Fruit fly (Drosophila melanogaster) whole organism, embryonic: ENCODE measurements around the gene Pis.

Source experiments
- ATbp ChIP-seq: fragments of 200-800 bp; sonication (Bioruptor generic); optimal IDR thresholded peaks from 2 replicates; lab custom pipeline; 2017; ENCODE audit warnings: missing biosample characterization, mild to moderate bottlenecking, missing genetic modification characterization, missing genetic modification reagents
- Aef1 ChIP-seq: fragments of 200-800 bp; sonication (Bioruptor generic); IDR thresholded peaks from 3 replicates; pipeline ENCODE4 v1.3.6; 2022; ENCODE audit warnings: missing biosample characterization, missing genetic modification characterization
- B-H2 ChIP-seq: fragments of 200-800 bp; sonication (Bioruptor generic); optimal IDR thresholded peaks from 2 replicates; lab custom pipeline; 2018; ENCODE audit warnings: missing biosample characterization, mild to moderate bottlenecking, missing genetic modification characterization
- CG1024 ChIP-seq: fragments of 200-800 bp; sonication (Bioruptor generic); IDR thresholded peaks from 2 replicates; pipeline ENCODE4 v1.3.6; 2022; ENCODE audit warnings: missing biosample characterization, missing genetic modification characterization
- CG10321 ChIP-seq: fragments of 200-800 bp; sonication (Bioruptor generic); IDR thresholded peaks from 2 replicates; pipeline ENCODE4 v1.3.6; 2022; ENCODE audit warnings: missing biosample characterization, missing genetic modification characterization
- CG10366 ChIP-seq: fragments of 200-800 bp; sonication (Bioruptor generic); IDR thresholded peaks from 2 replicates; pipeline ENCODE4 v1.3.6; 2022; ENCODE audit warnings: missing biosample characterization, missing genetic modification characterization
- CG11723 ChIP-seq: fragments of 200-800 bp; sonication (Bioruptor generic); optimal IDR thresholded peaks from 2 replicates; lab custom pipeline; 2017; ENCODE audit warnings: missing biosample characterization, mild to moderate bottlenecking, missing genetic modification characterization
- CG17361 ChIP-seq: fragments of 200-800 bp; sonication (Bioruptor generic); IDR thresholded peaks from 3 replicates; pipeline ENCODE4 v1.3.6; 2022; ENCODE audit warnings: missing biosample characterization, missing genetic modification characterization
- CG17568 ChIP-seq: fragments of 200-800 bp; sonication (Bioruptor generic); optimal IDR thresholded peaks from 2 replicates; lab custom pipeline; 2018; ENCODE audit warnings: missing biosample characterization, mild to moderate bottlenecking, missing genetic modification characterization, moderate library complexity
- CG17612 ChIP-seq: fragments of 200-800 bp; sonication (Bioruptor generic); IDR thresholded peaks from 2 replicates; pipeline ENCODE4 v1.3.6; 2022; ENCODE audit warnings: missing biosample characterization, missing genetic modification characterization
- CG17912 ChIP-seq: fragments of 200-800 bp; sonication (Bioruptor generic); optimal IDR thresholded peaks from 2 replicates; lab custom pipeline; 2018; ENCODE audit warnings: missing biosample characterization, mild to moderate bottlenecking, missing genetic modification characterization
- CG1792 ChIP-seq: fragments of 200-800 bp; sonication (Bioruptor generic); optimal IDR thresholded peaks from 2 replicates; lab custom pipeline; 2016; ENCODE audit warnings: missing biosample characterization, missing genetic modification characterization
- CG2889 ChIP-seq: fragments of 200-800 bp; sonication (Bioruptor generic); IDR thresholded peaks from 3 replicates; pipeline ENCODE4 v1.3.6; 2022; ENCODE audit warnings: missing biosample characterization, missing genetic modification characterization
- CG32767 ChIP-seq: fragments of 200-800 bp; sonication (Bioruptor generic); IDR thresholded peaks from 2 replicates; pipeline ENCODE4 v1.3.6; 2022; ENCODE audit warnings: missing biosample characterization, missing genetic modification characterization
- CG3281 ChIP-seq: fragments of 200-800 bp; sonication (Bioruptor generic); optimal IDR thresholded peaks from 3 replicates; lab custom pipeline; 2017; ENCODE audit warnings: missing biosample characterization, mild to moderate bottlenecking, missing genetic modification characterization
- CG33557 ChIP-seq: fragments of 200-800 bp; sonication (Bioruptor generic); optimal IDR thresholded peaks from 2 replicates; lab custom pipeline; 2019; ENCODE audit warnings: missing biosample characterization, mild to moderate bottlenecking, missing genetic modification characterization, moderate library complexity
- CG43689 ChIP-seq: fragments of 200-800 bp; sonication (Bioruptor generic); IDR thresholded peaks from 2 replicates; pipeline ENCODE4 v1.3.6; 2022; ENCODE audit warnings: missing biosample characterization, missing genetic modification characterization
- CG4424 ChIP-seq: fragments of 200-800 bp; sonication (Bioruptor generic); optimal IDR thresholded peaks from 3 replicates; lab custom pipeline; 2016; ENCODE audit warnings: missing biosample characterization, missing genetic modification characterization
- CG6683 ChIP-seq: fragments of 200-800 bp; sonication (Bioruptor generic); optimal IDR thresholded peaks from 2 replicates; lab custom pipeline; 2017; ENCODE audit warnings: missing biosample characterization, mild to moderate bottlenecking, missing genetic modification characterization, missing genetic modification reagents
- CG6854 ChIP-seq: fragments of 200-800 bp; sonication (Bioruptor generic); optimal IDR thresholded peaks from 3 replicates; lab custom pipeline; 2017; ENCODE audit warnings: missing biosample characterization, mild to moderate bottlenecking, missing genetic modification characterization
- CG8290 ChIP-seq, 3 experiments: fragments of 200-800 bp; sonication (Bioruptor generic); optimal IDR thresholded peaks; 2 replicates each; lab custom pipeline; 2016 to 2019; ENCODE audit warnings: missing biosample characterization in 3 of 3, missing genetic modification characterization in 3 of 3, mild to moderate bottlenecking in 2 of 3, moderate library complexity in 1 of 3
- H2.0 ChIP-seq: fragments of 200-800 bp; sonication (Bioruptor generic); IDR thresholded peaks from 2 replicates; pipeline ENCODE4 v1.3.6; 2022; ENCODE audit warnings: missing biosample characterization, missing genetic modification characterization
- Hr78 ChIP-seq, 2 experiments: fragments of 200-800 bp in 1 of 2; fragments of >200 bp in 1 of 2; sonication (Bioruptor generic) in 1 of 2; optimal IDR thresholded peaks; 2 replicates each; lab custom pipeline; 2017 to 2019; ENCODE audit warnings: missing biosample characterization in 2 of 2, missing genetic modification characterization in 2 of 2, mild to moderate bottlenecking in 1 of 2, moderate library complexity in 1 of 2
- MBD-R2 ChIP-seq: fragments of 200-800 bp; sonication (Bioruptor generic); IDR thresholded peaks from 2 replicates; pipeline ENCODE4 v1.3.6; 2022; ENCODE audit warnings: missing biosample characterization, missing genetic modification characterization
- Med ChIP-seq: fragments of 200-800 bp; sonication (Bioruptor generic); peaks from one replicate; lab custom pipeline; 2016; ENCODE audit warnings: missing biosample characterization, missing genetic modification characterization, mild to moderate bottlenecking, inconsistent platforms, moderate library complexity
- NC2β ChIP-seq: fragments of 200-800 bp; sonication (Bioruptor generic); optimal IDR thresholded peaks from 2 replicates; lab custom pipeline; 2016; ENCODE audit warnings: missing biosample characterization, missing genetic modification characterization
- NK7.1 ChIP-seq: fragments of 200-800 bp; sonication (Bioruptor generic); optimal IDR thresholded peaks from 3 replicates; lab custom pipeline; 2016; ENCODE audit warnings: missing biosample characterization, missing genetic modification characterization
- Neu2 ChIP-seq: fragments of 200-800 bp; sonication (Bioruptor generic); optimal IDR thresholded peaks from 3 replicates; lab custom pipeline; 2016; ENCODE audit warnings: missing biosample characterization, missing genetic modification characterization, borderline replicate concordance
- Opbp ChIP-seq: fragments of 200-800 bp; sonication (Bioruptor generic); IDR thresholded peaks from 3 replicates; pipeline ENCODE4 v1.3.6; 2022; ENCODE audit warnings: missing biosample characterization, missing genetic modification characterization; ENCODE audit not compliant: partially characterized antibody
- PHDP ChIP-seq: fragments of 200-800 bp; sonication (Bioruptor generic); optimal IDR thresholded peaks from 3 replicates; lab custom pipeline; 2018; ENCODE audit warnings: missing biosample characterization, mild to moderate bottlenecking, missing genetic modification characterization, moderate library complexity
- Rfx ChIP-seq: fragments of 200-800 bp; sonication (Bioruptor generic); IDR thresholded peaks from 2 replicates; pipeline ENCODE4 v1.3.6; 2022; ENCODE audit warnings: missing biosample characterization, missing genetic modification characterization
- Xrp1 ChIP-seq: fragments of 200-800 bp; sonication (Bioruptor generic); IDR thresholded peaks from 2 replicates; pipeline ENCODE4 v1.3.6; 2022; ENCODE audit warnings: missing biosample characterization, missing genetic modification characterization
- al ChIP-seq: fragments of 200-800 bp; sonication (Bioruptor generic); IDR thresholded peaks from 2 replicates; pipeline ENCODE4 v1.3.6; 2022; ENCODE audit warnings: missing biosample characterization, missing genetic modification characterization
- aop ChIP-seq: fragments of 200-800 bp; sonication (Bioruptor generic); IDR thresholded peaks from 2 replicates; pipeline ENCODE4 v1.3.6; 2022; ENCODE audit warnings: missing biosample characterization, missing genetic modification characterization
- cato ChIP-seq: fragments of 200-800 bp; sonication (Bioruptor generic); optimal IDR thresholded peaks from 2 replicates; lab custom pipeline; 2016; ENCODE audit warnings: missing biosample characterization, missing genetic modification characterization, borderline replicate concordance
- caup ChIP-seq: fragments of 200-800 bp; sonication (Bioruptor generic); optimal IDR thresholded peaks from 3 replicates; lab custom pipeline; 2017; ENCODE audit warnings: missing biosample characterization, mild to moderate bottlenecking, missing genetic modification characterization, moderate library complexity; ENCODE audit not compliant: severe bottlenecking
- crp ChIP-seq, 2 experiments: fragments of 200-800 bp; sonication (Bioruptor generic); optimal IDR thresholded peaks; 2 replicates in 1 of 2; 3 replicates in 1 of 2; lab custom pipeline; 2017; ENCODE audit warnings: missing biosample characterization in 2 of 2, missing genetic modification characterization in 2 of 2, mild to moderate bottlenecking in 1 of 2, moderate library complexity in 1 of 2
- dati ChIP-seq: fragments of 200-800 bp; sonication (Bioruptor generic); IDR thresholded peaks from 2 replicates; pipeline ENCODE4 v1.3.6; 2022; ENCODE audit warnings: missing biosample characterization, missing genetic modification characterization
- eve ChIP-seq, 2 experiments: fragments of >200 bp; optimal IDR thresholded peaks; 2 replicates each; lab custom pipeline; 2017; ENCODE audit warnings: missing biosample characterization in 2 of 2, missing genetic modification characterization in 2 of 2
- fru ChIP-seq: fragments of >200 bp; optimal IDR thresholded peaks from 2 replicates; lab custom pipeline; 2017
- gcm ChIP-seq: fragments of 200-800 bp; sonication (Bioruptor generic); optimal IDR thresholded peaks from 2 replicates; lab custom pipeline; 2019; ENCODE audit warnings: missing biosample characterization, mild to moderate bottlenecking, missing genetic modification characterization, moderate library complexity
- gcm2 ChIP-seq: fragments of 200-800 bp; sonication (Bioruptor generic); optimal IDR thresholded peaks from 2 replicates; lab custom pipeline; 2016; ENCODE audit warnings: missing biosample characterization, missing genetic modification characterization
- gfzf ChIP-seq: fragments of 200-800 bp; sonication (Bioruptor generic); optimal IDR thresholded peaks from 2 replicates; lab custom pipeline; 2016; ENCODE audit warnings: missing biosample characterization, mild to moderate bottlenecking, missing genetic modification characterization, moderate library complexity
- kni ChIP-seq: fragments of 200-800 bp; sonication (Bioruptor generic); optimal IDR thresholded peaks from 3 replicates; lab custom pipeline; 2017; ENCODE audit warnings: mild to moderate bottlenecking, missing biosample characterization, missing genetic modification reagents, missing genetic modification characterization
- pfk ChIP-seq: fragments of 200-800 bp; sonication (Bioruptor generic); optimal IDR thresholded peaks from 2 replicates; lab custom pipeline; 2018; ENCODE audit warnings: missing biosample characterization, mild to moderate bottlenecking, missing genetic modification characterization, moderate library complexity
- sima ChIP-seq: fragments of 200-800 bp; sonication (Bioruptor generic); optimal IDR thresholded peaks from 2 replicates; lab custom pipeline; 2016; ENCODE audit warnings: missing biosample characterization, missing genetic modification characterization
- so ChIP-seq: fragments of 200-800 bp; sonication (Bioruptor generic); IDR thresholded peaks from 3 replicates; pipeline ENCODE4 v1.3.6; 2022; ENCODE audit warnings: missing biosample characterization, missing genetic modification characterization
- sr ChIP-seq: fragments of 200-800 bp; sonication (Bioruptor generic); IDR thresholded peaks from 3 replicates; pipeline ENCODE4 v1.3.6; 2022; ENCODE audit warnings: missing biosample characterization, missing genetic modification characterization
- usp ChIP-seq: fragments of >200 bp; optimal IDR thresholded peaks from 2 replicates; lab custom pipeline; 2017; ENCODE audit warnings: missing biosample characterization, missing genetic modification characterization
- zfh2 ChIP-seq: fragments of 200-800 bp; sonication (Bioruptor generic); optimal IDR thresholded peaks from 2 replicates; lab custom pipeline; 2016; ENCODE audit warnings: missing biosample characterization, missing genetic modification characterization

The Pis gene

dm6 chrX:15709984-15710750, 6.6 kb upstream of the Pis start, which contains the start of the genes CG9281 and CG15601 (continued):
- no peak for TF ChIP-seq CG6854 (GFP tag; lab: Kevin White, UChicago)
- peak; percentile 14; the same call in 1 of the 2 replicates for TF ChIP-seq MBD-R2 (GFP tag; lab: Robert Waterston, UW)
- TF ChIP-seq H2.0 (GFP tag; lab: Robert Waterston, UW): no peak
- no peak for TF ChIP-seq kni (GFP tag; lab: Kevin White, UChicago)
- no peak for TF ChIP-seq CG17568
- TF ChIP-seq gcm2 (GFP tag; lab: Kevin White, UChicago): no peak
- TF ChIP-seq CG3281 (GFP tag; lab: Kevin White, UChicago): no peak
- no peak for TF ChIP-seq fru
- no peak for TF ChIP-seq CG32767
- peak; percentile 80 for TF ChIP-seq gfzf
- TF ChIP-seq CG17612: no peak
- no peak for TF ChIP-seq zfh2 (GFP tag; lab: Kevin White, UChicago)
- no peak for TF ChIP-seq dati (GFP tag; lab: Robert Waterston, UW)
- no peak for TF ChIP-seq CG10366
- TF ChIP-seq CG6683 (GFP tag; lab: Kevin White, UChicago): no peak
- TF ChIP-seq NC2β (GFP tag; lab: Kevin White, UChicago): no peak
- TF ChIP-seq al (GFP tag; lab: Robert Waterston, UW): no peak
- TF ChIP-seq eve (GFP tag; optimal IDR thresholded peaks at IDR 0.05; lab: Kevin White, UChicago): no peak
- no peak for TF ChIP-seq so
- TF ChIP-seq Hr78 (GFP tag; optimal IDR thresholded peaks at IDR 0.05; lab: Kevin White, UChicago): no peak
- TF ChIP-seq CG2889 (GFP tag; lab: Robert Waterston, UW): no peak
- no peak for TF ChIP-seq CG10321
- TF ChIP-seq Med (GFP tag; lab: Kevin White, UChicago): peak; percentile 80
- no peak for TF ChIP-seq NK7.1 (GFP tag; lab: Kevin White, UChicago)
- peak; percentile 52; the same call in 2 of the 3 replicates for TF ChIP-seq Opbp (GFP tag; lab: Robert Waterston, UW)
- no peak for TF ChIP-seq PHDP (tag; lab: Kevin White, UChicago)
- no peak for TF ChIP-seq CG1792 (GFP tag; lab: Kevin White, UChicago)
- no peak for TF ChIP-seq Xrp1 (GFP tag; lab: Robert Waterston, UW)
- TF ChIP-seq pfk (GFP tag; lab: Kevin White, UChicago): peak; percentile 89
- TF ChIP-seq Aef1 (GFP tag; lab: Robert Waterston, UW): no peak
- TF ChIP-seq sima: no peak
- TF ChIP-seq B-H2 (GFP tag; lab: Kevin White, UChicago): no peak
- no peak for TF ChIP-seq CG11723 (GFP tag; lab: Kevin White, UChicago)
- no peak for TF ChIP-seq CG1024
- TF ChIP-seq Neu2: no peak
- no peak for TF ChIP-seq aop (GFP tag; lab: Robert Waterston, UW)
- TF ChIP-seq CG33557 (GFP tag; lab: Kevin White, UChicago): no peak
- TF ChIP-seq Rfx (GFP tag; lab: Robert Waterston, UW): peak; percentile 45
- TF ChIP-seq cato (GFP tag; lab: Kevin White, UChicago): no peak
- no peak for TF ChIP-seq usp (GFP tag; lab: Kevin White, UChicago)
- TF ChIP-seq CG17361: 0 out of 3 replicates have a peak, but pooled peaks have one; percentile 36
- no peak for TF ChIP-seq CG4424
- TF ChIP-seq CG17912 (GFP tag; lab: Kevin White, UChicago): no peak
- no peak for TF ChIP-seq CG43689
- TF ChIP-seq CG8290 (GFP tag; optimal IDR thresholded peaks at IDR 0.05; lab: Kevin White, UChicago): no peak
- TF ChIP-seq CG8290 (tag; optimal IDR thresholded peaks at IDR 0.05; lab: Kevin White, UChicago): peak in 1 of 2 experiments; percentile 59
- no peak for TF ChIP-seq ATbp (GFP tag; lab: Kevin White, UChicago)
- peak; percentile 39 for TF ChIP-seq caup
- no peak for TF ChIP-seq gcm (GFP tag; lab: Kevin White, UChicago)
- TF ChIP-seq sr (GFP tag; lab: Robert Waterston, UW): no peak
- peak in 1 of 2 experiments; percentile 39 for TF ChIP-seq crp (GFP tag; optimal IDR thresholded peaks at IDR 0.05; lab: Kevin White, UChicago)
